Worm (Caenorhabditis elegans): Measurements from ENCODE around the gene nas-23.

- TF ChIP-seq F37B4.10 (GFP tag; IDR thresholded peaks at IDR 0.05) = no peak
- TF ChIP-seq ccch-3 (GFP tag; optimal IDR thresholded peaks at IDR 0.05) = no peak
- TF ChIP-seq let-607 (tag; optimal IDR thresholded peaks at IDR 0.05) = no peak
- no peak for TF ChIP-seq sea-2 (GFP tag; IDR thresholded peaks at IDR 0.05)
Measured at ce11 chrII:7489605-7490004, 3.9 kb downstream of the nas-23 start, which contains the start of gene D1022.9.

Data from whole organism, young adult.